Worm (Caenorhabditis elegans) whole organism, L1 larva: ENCODE measurements around the gene vha-1.

ENCODE experiments used
- alr-1 ChIP-seq: fragments of 200-800 bp; sonication (Bioruptor generic); optimal IDR thresholded peaks from 2 replicates; lab custom pipeline; 2018; ENCODE audit warnings: borderline replicate concordance, mild to moderate bottlenecking, missing genetic modification characterization, missing compliant biosample characterization
- dsc-1 ChIP-seq: sonication (generic microtip); optimal IDR thresholded peaks from 2 replicates; lab custom pipeline; 2016; ENCODE audit warnings: mild to moderate bottlenecking, missing genetic modification characterization, missing compliant biosample characterization
- elt-2 ChIP-seq: sonication (generic microtip); optimal IDR thresholded peaks from 2 replicates; lab custom pipeline; 2016; ENCODE audit warnings: missing genetic modification characterization, mild to moderate bottlenecking, inconsistent platforms, missing compliant biosample characterization, missing genetic modification reagents
- fos-1 ChIP-seq: fragments of 150-350 bp; optimal IDR thresholded peaks from 2 replicates; lab custom pipeline; 2014; ENCODE audit warnings: missing biosample characterization, missing genetic modification characterization
- lin-39 ChIP-seq: fragments of 150-350 bp; optimal IDR thresholded peaks from 2 replicates; lab custom pipeline; 2014; ENCODE audit warnings: missing biosample characterization, missing genetic modification reagents, missing genetic modification characterization
- mep-1 ChIP-seq: fragments of 150-350 bp; optimal IDR thresholded peaks from 2 replicates; lab custom pipeline; 2014; ENCODE audit warnings: missing biosample characterization, missing genetic modification characterization
- nhr-11 ChIP-seq: fragments of 150-350 bp; optimal IDR thresholded peaks from 2 replicates; lab custom pipeline; 2014; ENCODE audit warnings: missing biosample characterization, missing genetic modification characterization
- nhr-237 ChIP-seq: fragments of 150-350 bp; optimal IDR thresholded peaks from 2 replicates; lab custom pipeline; 2014; ENCODE audit warnings: missing biosample characterization, missing genetic modification characterization

DNA sequence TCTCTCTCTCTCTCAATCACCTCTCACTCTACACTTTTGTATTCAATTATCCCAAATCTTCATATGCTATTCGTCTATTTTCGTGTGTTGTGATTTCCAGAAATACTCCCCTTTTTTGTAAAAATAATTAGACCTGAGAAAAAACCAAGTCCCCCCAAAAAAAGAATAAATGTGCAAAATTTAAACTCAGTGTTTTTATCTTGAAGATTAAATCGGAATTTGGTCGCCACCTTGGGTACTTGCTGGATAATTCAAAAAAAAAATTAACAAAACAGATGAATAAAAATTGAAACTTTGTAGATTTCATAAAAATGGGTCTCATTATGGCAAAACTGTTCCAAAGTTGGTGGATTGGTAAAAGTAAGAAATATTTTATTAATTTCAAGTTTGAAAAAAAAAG is 41.9 kb downstream of the vha-1 start, which contains the start of gene arl-5:
- no peak for TF ChIP-seq dsc-1 (tag; lab: Kevin White, UChicago)
- TF ChIP-seq alr-1: no peak
- TF ChIP-seq lin-39 (tag; lab: Kevin White, UChicago): no peak
- no peak for TF ChIP-seq fos-1 (tag; lab: Kevin White, UChicago)
- no peak for TF ChIP-seq nhr-11 (tag; lab: Kevin White, UChicago)
- TF ChIP-seq elt-2 (tag; lab: Kevin White, UChicago): no peak
- TF ChIP-seq nhr-237: no peak
- TF ChIP-seq mep-1 (tag; lab: Kevin White, UChicago): no peak
